Fruit fly (Drosophila melanogaster) whole organism, embryonic: Measurements from ENCODE around the gene CG11912.

ENCODE experiments used
- CG10431 ChIP-seq: fragments of 200-800 bp; sonication (Bioruptor generic); optimal IDR thresholded peaks from 3 replicates; lab custom pipeline; 2018; ENCODE audit warnings: missing biosample characterization, mild to moderate bottlenecking, missing genetic modification characterization
- CG14441 ChIP-seq: fragments of 200-800 bp; sonication (Bioruptor generic); IDR thresholded peaks from 2 replicates; pipeline ENCODE4 v1.3.6; 2022; ENCODE audit warnings: missing biosample characterization, missing genetic modification characterization
- CG15514 ChIP-seq: fragments of 200-800 bp; sonication (Bioruptor generic); optimal IDR thresholded peaks from 3 replicates; lab custom pipeline; 2017; ENCODE audit warnings: missing biosample characterization, missing genetic modification characterization, mild to moderate bottlenecking, moderate library complexity, missing genetic modification reagents
- CG16863 ChIP-seq: fragments of 200-800 bp; sonication (Bioruptor generic); optimal IDR thresholded peaks from 3 replicates; lab custom pipeline; 2016; ENCODE audit warnings: missing biosample characterization, missing genetic modification characterization
- CG3065 ChIP-seq: fragments of 200-800 bp; sonication (Bioruptor generic); optimal IDR thresholded peaks from 2 replicates; lab custom pipeline; 2016; ENCODE audit warnings: missing biosample characterization, missing genetic modification characterization
- CG31365 ChIP-seq: fragments of 200-800 bp; sonication (Bioruptor generic); optimal IDR thresholded peaks from 2 replicates; lab custom pipeline; 2018; ENCODE audit warnings: missing biosample characterization, mild to moderate bottlenecking, missing genetic modification characterization
- CG31441 ChIP-seq: fragments of 200-800 bp; sonication (Bioruptor generic); IDR thresholded peaks from 2 replicates; pipeline ENCODE4 v1.3.6; 2022; ENCODE audit warnings: missing biosample characterization, missing genetic modification characterization
- CG32767 ChIP-seq: fragments of 200-800 bp; sonication (Bioruptor generic); IDR thresholded peaks from 2 replicates; pipeline ENCODE4 v1.3.6; 2022; ENCODE audit warnings: missing biosample characterization, missing genetic modification characterization
- CG34224 ChIP-seq: fragments of 200-800 bp; sonication (Bioruptor generic); IDR thresholded peaks from 3 replicates; pipeline ENCODE4 v1.3.6; 2022; ENCODE audit warnings: missing biosample characterization, missing genetic modification characterization; ENCODE audit not compliant: partially characterized antibody
- CG4730 ChIP-seq: fragments of 200-800 bp; sonication (Bioruptor generic); IDR thresholded peaks from 2 replicates; pipeline ENCODE4 v1.3.6; 2022; ENCODE audit warnings: missing biosample characterization, missing genetic modification characterization
- CG6272 ChIP-seq: fragments of 200-800 bp; sonication (Bioruptor generic); IDR thresholded peaks from 2 replicates; pipeline ENCODE4 v1.3.6; 2022; ENCODE audit warnings: missing biosample characterization, missing genetic modification characterization
- CG6683 ChIP-seq: fragments of 200-800 bp; sonication (Bioruptor generic); optimal IDR thresholded peaks from 2 replicates; lab custom pipeline; 2017; ENCODE audit warnings: missing biosample characterization, mild to moderate bottlenecking, missing genetic modification characterization, missing genetic modification reagents
- CG7372 ChIP-seq: fragments of 200-800 bp; sonication (Bioruptor generic); IDR thresholded peaks from 2 replicates; pipeline ENCODE4 v1.3.6; 2022; ENCODE audit warnings: missing biosample characterization, missing genetic modification characterization
- CG8281 ChIP-seq: fragments of 200-800 bp; sonication (Bioruptor generic); optimal IDR thresholded peaks from 2 replicates; lab custom pipeline; 2018; ENCODE audit warnings: missing biosample characterization, mild to moderate bottlenecking, missing genetic modification characterization, moderate library complexity
- CG9609 ChIP-seq: fragments of 200-800 bp; sonication (Bioruptor generic); optimal IDR thresholded peaks from 3 replicates; lab custom pipeline; 2016; ENCODE audit warnings: missing biosample characterization, missing genetic modification characterization
- CHES-1-like ChIP-seq: fragments of 200-800 bp; sonication (Bioruptor generic); optimal IDR thresholded peaks from 2 replicates; lab custom pipeline; 2016; ENCODE audit warnings: missing biosample characterization, missing genetic modification characterization
- Dad ChIP-seq: fragments of 200-800 bp; sonication (Bioruptor generic); optimal IDR thresholded peaks from 3 replicates; lab custom pipeline; 2016; ENCODE audit warnings: missing biosample characterization, missing genetic modification characterization
- ERR ChIP-seq: fragments of 200-800 bp; sonication (Bioruptor generic); optimal IDR thresholded peaks from 2 replicates; lab custom pipeline; 2016; ENCODE audit warnings: missing biosample characterization, missing genetic modification characterization
- GATAe ChIP-seq: fragments of 200-800 bp; sonication (Bioruptor generic); conservative IDR thresholded peaks from 2 replicates; pipeline ENCODE4 v1.3.6; 2022; ENCODE audit warnings: missing biosample characterization, missing genetic modification characterization
- HLHmδ ChIP-seq: fragments of 200-800 bp; sonication (Bioruptor generic); optimal IDR thresholded peaks from 2 replicates; lab custom pipeline; 2018; ENCODE audit warnings: missing biosample characterization, mild to moderate bottlenecking, missing genetic modification characterization, moderate library complexity
- Hr78 ChIP-seq, 2 experiments: fragments of 200-800 bp in 1 of 2; fragments of >200 bp in 1 of 2; sonication (Bioruptor generic) in 1 of 2; optimal IDR thresholded peaks; 2 replicates each; lab custom pipeline; 2017 to 2019; ENCODE audit warnings: missing biosample characterization in 2 of 2, missing genetic modification characterization in 2 of 2, mild to moderate bottlenecking in 1 of 2, moderate library complexity in 1 of 2
- Max ChIP-seq: fragments of 200-800 bp; sonication (Bioruptor generic); optimal IDR thresholded peaks from 2 replicates; lab custom pipeline; 2016; ENCODE audit warnings: missing biosample characterization, mild to moderate bottlenecking, missing genetic modification characterization
- NK7.1 ChIP-seq: fragments of 200-800 bp; sonication (Bioruptor generic); optimal IDR thresholded peaks from 3 replicates; lab custom pipeline; 2016; ENCODE audit warnings: missing biosample characterization, missing genetic modification characterization
- Optix ChIP-seq: fragments of 200-800 bp; sonication (Bioruptor generic); IDR thresholded peaks from 3 replicates; pipeline ENCODE4 v1.3.6; 2022; ENCODE audit warnings: missing biosample characterization, missing genetic modification characterization
- Side ChIP-seq: fragments of 200-800 bp; sonication (Bioruptor generic); optimal IDR thresholded peaks from 2 replicates; lab custom pipeline; 2016; ENCODE audit warnings: missing biosample characterization, missing genetic modification characterization
- aop ChIP-seq: fragments of 200-800 bp; sonication (Bioruptor generic); IDR thresholded peaks from 2 replicates; pipeline ENCODE4 v1.3.6; 2022; ENCODE audit warnings: missing biosample characterization, missing genetic modification characterization
- bigmax ChIP-seq: fragments of 200-800 bp; sonication (Bioruptor generic); optimal IDR thresholded peaks from 2 replicates; lab custom pipeline; 2018; ENCODE audit warnings: missing biosample characterization, mild to moderate bottlenecking, missing genetic modification characterization
- chn ChIP-seq: fragments of 200-800 bp; sonication (Bioruptor generic); optimal IDR thresholded peaks from 2 replicates; lab custom pipeline; 2016; ENCODE audit warnings: missing biosample characterization, missing genetic modification characterization
- ci ChIP-seq: fragments of 200-800 bp; sonication (Bioruptor generic); IDR thresholded peaks from 3 replicates; pipeline ENCODE4 v1.3.6; 2022; ENCODE audit warnings: missing biosample characterization, missing genetic modification characterization
- da ChIP-seq: fragments of 200-800 bp; sonication (Bioruptor generic); optimal IDR thresholded peaks from 2 replicates; lab custom pipeline; 2016; ENCODE audit warnings: missing biosample characterization, missing genetic modification characterization
- dimm ChIP-seq: fragments of 200-800 bp; sonication (Bioruptor generic); IDR thresholded peaks from 2 replicates; pipeline ENCODE4 v1.3.6; 2022; ENCODE audit warnings: missing biosample characterization, missing genetic modification characterization
- eyg ChIP-seq: fragments of 200-800 bp; sonication (Bioruptor generic); optimal IDR thresholded peaks from 3 replicates; lab custom pipeline; 2016; ENCODE audit warnings: missing biosample characterization, missing genetic modification characterization
- gfzf ChIP-seq: fragments of 200-800 bp; sonication (Bioruptor generic); optimal IDR thresholded peaks from 2 replicates; lab custom pipeline; 2016; ENCODE audit warnings: missing biosample characterization, mild to moderate bottlenecking, missing genetic modification characterization, moderate library complexity
- gsb-n ChIP-seq: fragments of 200-800 bp; sonication (Bioruptor generic); optimal IDR thresholded peaks from 3 replicates; lab custom pipeline; 2018; ENCODE audit warnings: missing biosample characterization, mild to moderate bottlenecking, missing genetic modification characterization
- h ChIP-seq: fragments of >200 bp; optimal IDR thresholded peaks from 2 replicates; lab custom pipeline; 2017
- hbn ChIP-seq: fragments of 200-800 bp; sonication (Bioruptor generic); IDR thresholded peaks from 2 replicates; pipeline ENCODE4 v1.3.6; 2022; ENCODE audit warnings: missing biosample characterization, missing genetic modification characterization; ENCODE audit not compliant: partially characterized antibody
- insv ChIP-seq, 2 experiments: fragments of 200-800 bp; sonication (Bioruptor generic); optimal IDR thresholded peaks; 3 replicates each; lab custom pipeline; 2016 to 2018; ENCODE audit warnings: missing biosample characterization in 2 of 2, missing genetic modification characterization in 2 of 2
- kay ChIP-seq: fragments of 200-800 bp; sonication (Bioruptor generic); optimal IDR thresholded peaks from 2 replicates; lab custom pipeline; 2016; ENCODE audit warnings: missing biosample characterization, missing genetic modification characterization
- lilli ChIP-seq: fragments of 200-800 bp; sonication (Bioruptor generic); optimal IDR thresholded peaks from 3 replicates; lab custom pipeline; 2016; ENCODE audit warnings: missing biosample characterization, missing genetic modification characterization
- mld ChIP-seq: fragments of 200-800 bp; sonication (Bioruptor generic); IDR thresholded peaks from 3 replicates; pipeline ENCODE4 v1.3.6; 2022; ENCODE audit warnings: missing biosample characterization, missing genetic modification characterization; ENCODE audit not compliant: partially characterized antibody
- pita ChIP-seq: fragments of 200-800 bp; sonication (Bioruptor generic); optimal IDR thresholded peaks from 2 replicates; lab custom pipeline; 2017; ENCODE audit warnings: missing biosample characterization, mild to moderate bottlenecking, missing genetic modification characterization
- pnt ChIP-seq: fragments of 200-800 bp; sonication (Bioruptor generic); optimal IDR thresholded peaks from 3 replicates; lab custom pipeline; 2016; ENCODE audit warnings: missing biosample characterization, missing genetic modification characterization
- prd ChIP-seq, 3 experiments: fragments of >200 bp in 2 of 3; fragments of 200-800 bp in 1 of 3; sonication (Bioruptor generic) in 1 of 3; optimal IDR thresholded peaks in 2 of 3; IDR thresholded peaks in 1 of 3; 2 replicates in 2 of 3; 3 replicates in 1 of 3; pipeline versions ENCODE4 v1.3.6 to Lab custom; 2017 to 2022; ENCODE audit warnings: missing biosample characterization in 1 of 3, missing genetic modification characterization in 1 of 3
- repo ChIP-seq: fragments of 200-800 bp; sonication (Bioruptor generic); optimal IDR thresholded peaks from 2 replicates; lab custom pipeline; 2016; ENCODE audit warnings: missing biosample characterization, missing genetic modification characterization
- scrt ChIP-seq: fragments of 200-800 bp; sonication (Bioruptor generic); optimal IDR thresholded peaks from 2 replicates; lab custom pipeline; 2018; ENCODE audit warnings: missing biosample characterization, mild to moderate bottlenecking, missing genetic modification characterization, moderate library complexity
- toy ChIP-seq: fragments of 200-800 bp; sonication (Bioruptor generic); IDR thresholded peaks from 2 replicates; pipeline ENCODE4 v1.3.6; 2022; ENCODE audit warnings: missing biosample characterization, missing genetic modification characterization
- yki ChIP-seq: fragments of >200 bp; optimal IDR thresholded peaks from 3 replicates; lab custom pipeline; 2018
- zfh2 ChIP-seq: fragments of 200-800 bp; sonication (Bioruptor generic); optimal IDR thresholded peaks from 2 replicates; lab custom pipeline; 2016; ENCODE audit warnings: missing biosample characterization, missing genetic modification characterization

Gene CG11912

dm6 chr2L:278134-278533 is 40.9 kb downstream of the CG11912 start, which contains the start of gene CG17078:
TSS of gene CG17078 (minus strand) at chr2L:278234.
- TF ChIP-seq yki (lab: Kevin White, UChicago) (no peak), mld (GFP tag; lab: Robert Waterston, UW) (0 out of 3 replicates have a peak, but pooled peaks have one; percentile 4), kay (no peak)

dm6 chr2L:277122-277671 is 41.9 kb downstream of the CG11912 start, which contains the start of gene smo:
TSS of gene smo (plus strand) at chr2L:277582.
- TF ChIP-seq CG34224 (GFP tag; lab: Robert Waterston, UW), result peak; percentile 80
- no peak for TF ChIP-seq CG3065 (GFP tag; lab: Kevin White, UChicago)
- TF ChIP-seq h (lab: Kevin White, UChicago), result no peak
- TF ChIP-seq zfh2 (GFP tag; lab: Kevin White, UChicago), result peak; percentile 34
- TF ChIP-seq CG7372 (GFP tag; lab: Robert Waterston, UW), result no peak
- TF ChIP-seq HLHmδ (GFP tag; lab: Kevin White, UChicago), result no peak
- TF ChIP-seq hbn (GFP tag; lab: Robert Waterston, UW), result peak; percentile 79
- TF ChIP-seq CG4730 (GFP tag; lab: Robert Waterston, UW), result no peak
- TF ChIP-seq CG15514 (GFP tag; lab: Kevin White, UChicago), result peak; percentile 69
- TF ChIP-seq CG8281, result no peak
- no peak for TF ChIP-seq CG14441 (GFP tag; lab: Robert Waterston, UW)
- TF ChIP-seq CG6272 (GFP tag; lab: Robert Waterston, UW), result no peak
- peak; percentile 44 for TF ChIP-seq Max
- peak; percentile 95 for TF ChIP-seq gfzf (GFP tag; lab: Kevin White, UChicago)
- no peak for TF ChIP-seq aop (GFP tag; lab: Robert Waterston, UW)
- TF ChIP-seq scrt (GFP tag; lab: Kevin White, UChicago), result peak; percentile 92
- TF ChIP-seq pnt (GFP tag; lab: Kevin White, UChicago), result peak; percentile 22
- no peak for TF ChIP-seq eyg (GFP tag; lab: Kevin White, UChicago)
- no peak for TF ChIP-seq CG31441 (GFP tag; lab: Robert Waterston, UW)
- TF ChIP-seq ci, result no peak
- TF ChIP-seq CG16863 (GFP tag; lab: Kevin White, UChicago), result peak; percentile 96
- no peak for TF ChIP-seq pita (GFP tag; lab: Kevin White, UChicago)
- no peak for TF ChIP-seq da (GFP tag; lab: Kevin White, UChicago)
- TF ChIP-seq repo, result peak; percentile 42
- no peak for TF ChIP-seq prd (optimal IDR thresholded peaks at IDR 0.05; lab: Kevin White, UChicago)
- TF ChIP-seq prd (GFP tag; IDR thresholded peaks at IDR 0.05; lab: Robert Waterston, UW), result 0 out of 3 replicates have a peak, but pooled peaks have one; percentile 23
- TF ChIP-seq ERR (GFP tag; lab: Kevin White, UChicago), result peak; percentile 5
- TF ChIP-seq NK7.1 (GFP tag; lab: Kevin White, UChicago), result no peak
- no peak for TF ChIP-seq CG6683 (GFP tag; lab: Kevin White, UChicago)
- TF ChIP-seq CG31365, result no peak
- TF ChIP-seq Optix (GFP tag; lab: Robert Waterston, UW), result no peak
- no peak for TF ChIP-seq dimm
- TF ChIP-seq Hr78 (GFP tag; optimal IDR thresholded peaks at IDR 0.05; lab: Kevin White, UChicago), result no peak
- TF ChIP-seq GATAe (GFP tag; lab: Robert Waterston, UW), result no peak
- no peak for TF ChIP-seq Dad (GFP tag; lab: Kevin White, UChicago)
- 0 out of 2 replicates have a peak, but pooled peaks have one; percentile 13 for TF ChIP-seq CG32767 (GFP tag; lab: Robert Waterston, UW)
- TF ChIP-seq toy, result no peak
- no peak for TF ChIP-seq CG9609 (GFP tag; lab: Kevin White, UChicago)
- peak; percentile 33 for TF ChIP-seq chn
- TF ChIP-seq Side (GFP tag; lab: Kevin White, UChicago), result peak; percentile 73
- peak; percentile 61; the same call in 2 of the 3 replicates for TF ChIP-seq mld (GFP tag; lab: Robert Waterston, UW)
- TF ChIP-seq insv (GFP tag; optimal IDR thresholded peaks at IDR 0.05; lab: Kevin White, UChicago), result peak in 1 of 2 experiments; percentile 12
- peak; percentile 60 for TF ChIP-seq lilli
- TF ChIP-seq bigmax (GFP tag; lab: Kevin White, UChicago), result no peak
- no peak for TF ChIP-seq CG10431
- TF ChIP-seq CHES-1-like, result peak; percentile 76
- no peak for TF ChIP-seq gsb-n (tag; lab: Kevin White, UChicago)
